Fruit fly (Drosophila melanogaster) whole organism, embryonic: ENCODE results near the gene prg.

Source experiments
- Abd-B ChIP-seq: fragments of 200-800 bp; sonication (Bioruptor generic); optimal IDR thresholded peaks from 2 replicates; lab custom pipeline; 2018; ENCODE audit warnings: missing biosample characterization, mild to moderate bottlenecking, missing genetic modification characterization, moderate library complexity
- B-H1 ChIP-seq: fragments of 200-800 bp; sonication (Bioruptor generic); IDR thresholded peaks from 3 replicates; pipeline ENCODE4 v1.3.6; 2022; ENCODE audit warnings: missing biosample characterization, missing genetic modification characterization
- Blimp-1 ChIP-seq: fragments of 200-800 bp; sonication (Bioruptor generic); optimal IDR thresholded peaks from 3 replicates; lab custom pipeline; 2018; ENCODE audit warnings: missing biosample characterization, missing genetic modification characterization, mild to moderate bottlenecking, moderate library complexity, missing genetic modification reagents
- BtbVII ChIP-seq: fragments of 200-800 bp; sonication (Bioruptor generic); optimal IDR thresholded peaks from 3 replicates; lab custom pipeline; 2017; ENCODE audit warnings: missing biosample characterization, mild to moderate bottlenecking, missing genetic modification characterization
- CG10462 ChIP-seq: fragments of 200-800 bp; sonication (Bioruptor generic); optimal IDR thresholded peaks from 2 replicates; lab custom pipeline; 2016; ENCODE audit warnings: missing biosample characterization, missing genetic modification characterization
- CG11398 ChIP-seq: fragments of 200-800 bp; sonication (Bioruptor generic); optimal IDR thresholded peaks from 2 replicates; lab custom pipeline; 2016; ENCODE audit warnings: missing biosample characterization, missing genetic modification characterization
- CG13123 ChIP-seq: fragments of 200-800 bp; sonication (Bioruptor generic); optimal IDR thresholded peaks from 2 replicates; lab custom pipeline; 2016; ENCODE audit warnings: missing biosample characterization, missing genetic modification characterization
- CG14860 ChIP-seq: fragments of 200-800 bp; sonication (Bioruptor generic); IDR thresholded peaks from 3 replicates; pipeline ENCODE4 v1.3.6; 2022; ENCODE audit warnings: missing biosample characterization, missing genetic modification characterization; ENCODE audit not compliant: partially characterized antibody
- CG18619 ChIP-seq: fragments of 200-800 bp; sonication (Bioruptor generic); optimal IDR thresholded peaks from 3 replicates; lab custom pipeline; 2017; ENCODE audit warnings: missing biosample characterization, mild to moderate bottlenecking, missing genetic modification characterization
- CG2875 ChIP-seq: fragments of 200-800 bp; sonication (Bioruptor generic); optimal IDR thresholded peaks from 2 replicates; lab custom pipeline; 2017; ENCODE audit warnings: missing biosample characterization, mild to moderate bottlenecking, missing genetic modification characterization, missing genetic modification reagents
- CG30403 ChIP-seq: fragments of 200-800 bp; sonication (Bioruptor generic); optimal IDR thresholded peaks from 3 replicates; lab custom pipeline; 2016; ENCODE audit warnings: missing biosample characterization, missing genetic modification characterization
- CG3065 ChIP-seq: fragments of 200-800 bp; sonication (Bioruptor generic); optimal IDR thresholded peaks from 2 replicates; lab custom pipeline; 2016; ENCODE audit warnings: missing biosample characterization, missing genetic modification characterization
- CG31365 ChIP-seq: fragments of 200-800 bp; sonication (Bioruptor generic); optimal IDR thresholded peaks from 2 replicates; lab custom pipeline; 2018; ENCODE audit warnings: missing biosample characterization, mild to moderate bottlenecking, missing genetic modification characterization
- CG4360 ChIP-seq: fragments of 200-800 bp; sonication (Bioruptor generic); IDR thresholded peaks from 2 replicates; pipeline ENCODE4 v1.3.6; 2022; ENCODE audit warnings: missing biosample characterization, missing genetic modification characterization
- CG6175 ChIP-seq: fragments of 200-800 bp; sonication (Bioruptor generic); IDR thresholded peaks from 3 replicates; pipeline ENCODE4 v1.3.6; 2022; ENCODE audit warnings: missing biosample characterization, missing genetic modification characterization
- CG9215 ChIP-seq: fragments of 200-800 bp; sonication (Bioruptor generic); IDR thresholded peaks from 2 replicates; pipeline ENCODE4 v1.3.6; 2022; ENCODE audit warnings: missing biosample characterization, missing genetic modification characterization
- CG9876 ChIP-seq: fragments of 200-800 bp; sonication (Bioruptor generic); optimal IDR thresholded peaks from 2 replicates; lab custom pipeline; 2016; ENCODE audit warnings: missing biosample characterization, missing genetic modification characterization
- Camta ChIP-seq: fragments of 200-800 bp; sonication (Bioruptor generic); optimal IDR thresholded peaks from 2 replicates; lab custom pipeline; 2016; ENCODE audit warnings: missing biosample characterization, missing genetic modification characterization
- Chrac-16 ChIP-seq: fragments of 200-800 bp; sonication (Bioruptor generic); optimal IDR thresholded peaks from 3 replicates; lab custom pipeline; 2016; ENCODE audit warnings: missing biosample characterization, missing genetic modification characterization
- E2f1 ChIP-seq: fragments of 200-800 bp; sonication (Bioruptor generic); IDR thresholded peaks from 2 replicates; pipeline ENCODE4 v1.3.6; 2022; ENCODE audit warnings: missing biosample characterization, missing genetic modification characterization
- Hmx ChIP-seq: fragments of 200-800 bp; sonication (Bioruptor generic); optimal IDR thresholded peaks from 2 replicates; lab custom pipeline; 2016; ENCODE audit warnings: missing biosample characterization, missing genetic modification characterization
- Hr51 ChIP-seq, 2 experiments: fragments of 200-800 bp; sonication (Bioruptor generic); optimal IDR thresholded peaks; 2 replicates in 1 of 2; 3 replicates in 1 of 2; lab custom pipeline; 2016 to 2018; ENCODE audit warnings: missing biosample characterization in 2 of 2, missing genetic modification characterization in 2 of 2, mild to moderate bottlenecking in 1 of 2, moderate library complexity in 1 of 2
- NK7.1 ChIP-seq: fragments of 200-800 bp; sonication (Bioruptor generic); optimal IDR thresholded peaks from 3 replicates; lab custom pipeline; 2016; ENCODE audit warnings: missing biosample characterization, missing genetic modification characterization
- Oli ChIP-seq: fragments of 200-800 bp; sonication (Bioruptor generic); optimal IDR thresholded peaks from 2 replicates; lab custom pipeline; 2018; ENCODE audit warnings: missing biosample characterization, mild to moderate bottlenecking, missing genetic modification characterization, moderate library complexity
- Ptx1 ChIP-seq: fragments of 200-800 bp; sonication (Bioruptor generic); IDR thresholded peaks from 2 replicates; pipeline ENCODE4 v1.3.6; 2022; ENCODE audit warnings: missing biosample characterization, missing genetic modification characterization
- Rfx ChIP-seq: fragments of 200-800 bp; sonication (Bioruptor generic); IDR thresholded peaks from 2 replicates; pipeline ENCODE4 v1.3.6; 2022; ENCODE audit warnings: missing biosample characterization, missing genetic modification characterization
- Xrp1 ChIP-seq: fragments of 200-800 bp; sonication (Bioruptor generic); IDR thresholded peaks from 2 replicates; pipeline ENCODE4 v1.3.6; 2022; ENCODE audit warnings: missing biosample characterization, missing genetic modification characterization
- ac ChIP-seq: fragments of 200-800 bp; sonication (Bioruptor generic); optimal IDR thresholded peaks from 3 replicates; lab custom pipeline; 2017; ENCODE audit warnings: missing biosample characterization, mild to moderate bottlenecking, missing genetic modification characterization
- bowl ChIP-seq: fragments of 200-800 bp; sonication (Bioruptor generic); IDR thresholded peaks from 2 replicates; pipeline ENCODE4 v1.3.6; 2022; ENCODE audit warnings: missing biosample characterization, missing genetic modification characterization
- cad ChIP-seq: fragments of >200 bp; optimal IDR thresholded peaks from 2 replicates; lab custom pipeline; 2017; ENCODE audit warnings: missing biosample characterization, missing genetic modification characterization
- caup ChIP-seq: fragments of 200-800 bp; sonication (Bioruptor generic); optimal IDR thresholded peaks from 3 replicates; lab custom pipeline; 2017; ENCODE audit warnings: missing biosample characterization, mild to moderate bottlenecking, missing genetic modification characterization, moderate library complexity; ENCODE audit not compliant: severe bottlenecking
- croc ChIP-seq: fragments of 200-800 bp; sonication (Bioruptor generic); conservative IDR thresholded peaks from 3 replicates; pipeline ENCODE4 v1.3.6; 2022; ENCODE audit warnings: missing biosample characterization, missing genetic modification characterization
- da ChIP-seq: fragments of 200-800 bp; sonication (Bioruptor generic); optimal IDR thresholded peaks from 2 replicates; lab custom pipeline; 2016; ENCODE audit warnings: missing biosample characterization, missing genetic modification characterization
- ftz-f1 ChIP-seq: fragments of 200-800 bp; sonication (Bioruptor generic); optimal IDR thresholded peaks from 2 replicates; lab custom pipeline; 2016; ENCODE audit warnings: missing biosample characterization, missing genetic modification characterization
- hkb ChIP-seq, 2 experiments: fragments of 200-800 bp in 1 of 2; fragments of >200 bp in 1 of 2; sonication (Bioruptor generic) in 1 of 2; IDR thresholded peaks in 1 of 2; optimal IDR thresholded peaks in 1 of 2; 2 replicates each; pipeline versions ENCODE4 v1.3.6 to Lab custom; 2017 to 2022; ENCODE audit warnings: missing biosample characterization in 1 of 2, missing genetic modification characterization in 1 of 2
- insv ChIP-seq, 2 experiments: fragments of 200-800 bp; sonication (Bioruptor generic); optimal IDR thresholded peaks; 3 replicates each; lab custom pipeline; 2016 to 2018; ENCODE audit warnings: missing biosample characterization in 2 of 2, missing genetic modification characterization in 2 of 2
- ken ChIP-seq: fragments of 200-800 bp; sonication (Bioruptor generic); IDR thresholded peaks from 3 replicates; pipeline ENCODE4 v1.3.6; 2022; ENCODE audit warnings: missing biosample characterization, missing genetic modification characterization
- lmd ChIP-seq: fragments of 200-800 bp; sonication (Bioruptor generic); IDR thresholded peaks from 2 replicates; pipeline ENCODE4 v1.3.6; 2022; ENCODE audit warnings: missing biosample characterization, missing genetic modification characterization
- mam ChIP-seq: fragments of 200-800 bp; sonication (Bioruptor generic); optimal IDR thresholded peaks from 3 replicates; lab custom pipeline; 2016; ENCODE audit warnings: missing biosample characterization, missing genetic modification characterization
- mld ChIP-seq: fragments of 200-800 bp; sonication (Bioruptor generic); IDR thresholded peaks from 3 replicates; pipeline ENCODE4 v1.3.6; 2022; ENCODE audit warnings: missing biosample characterization, missing genetic modification characterization; ENCODE audit not compliant: partially characterized antibody
- otp ChIP-seq: fragments of 200-800 bp; sonication (Bioruptor generic); IDR thresholded peaks from 3 replicates; pipeline ENCODE4, ENCODE4 v1.3.6; 2022; ENCODE audit warnings: missing biosample characterization, missing genetic modification characterization
- pan ChIP-seq, 4 experiments: fragments of >200 bp in 3 of 4; fragments of 200-800 bp in 1 of 4; sonication (Bioruptor generic) in 1 of 4; optimal IDR thresholded peaks in 3 of 4; IDR thresholded peaks in 1 of 4; 2 replicates each; pipeline versions ENCODE4 v1.3.6 to Lab custom; 2017 to 2022; ENCODE audit warnings: missing biosample characterization in 2 of 4, missing genetic modification characterization in 2 of 4, mixed read lengths in 1 of 4
- sisA ChIP-seq: fragments of 200-800 bp; sonication (Bioruptor generic); IDR thresholded peaks from 2 replicates; pipeline ENCODE4 v1.3.6; 2022; ENCODE audit warnings: missing biosample characterization, missing genetic modification characterization
- slbo ChIP-seq: fragments of 200-800 bp; sonication (Bioruptor generic); IDR thresholded peaks from 2 replicates; pipeline ENCODE4 v1.3.6; 2022; ENCODE audit warnings: missing biosample characterization, missing genetic modification characterization
- slou ChIP-seq: fragments of 200-800 bp; sonication (Bioruptor generic); optimal IDR thresholded peaks from 3 replicates; lab custom pipeline; 2016; ENCODE audit warnings: missing biosample characterization, missing genetic modification characterization
- slp2 ChIP-seq: fragments of 200-800 bp; sonication (Bioruptor generic); optimal IDR thresholded peaks from 2 replicates; lab custom pipeline; 2016; ENCODE audit warnings: missing biosample characterization, missing genetic modification characterization
- stwl ChIP-seq: fragments of 200-800 bp; sonication (Bioruptor generic); optimal IDR thresholded peaks from 3 replicates; lab custom pipeline; 2018; ENCODE audit warnings: missing biosample characterization, mild to moderate bottlenecking, missing genetic modification characterization, moderate library complexity
- tna ChIP-seq: fragments of 200-800 bp; sonication (Bioruptor generic); IDR thresholded peaks from 2 replicates; pipeline ENCODE4 v1.3.6; 2022; ENCODE audit warnings: missing biosample characterization, missing genetic modification characterization; ENCODE audit not compliant: partially characterized antibody
- ttk ChIP-seq: fragments of 200-800 bp; sonication (Bioruptor generic); IDR thresholded peaks from 2 replicates; pipeline ENCODE4 v2.1.2; 2022; ENCODE audit warnings: missing biosample characterization, missing genetic modification characterization
- z ChIP-seq: fragments of 200-800 bp; sonication (Bioruptor generic); IDR thresholded peaks from 3 replicates; pipeline ENCODE4 v1.3.6; 2022; ENCODE audit warnings: missing biosample characterization, missing genetic modification characterization

Gene prg

DNA sequence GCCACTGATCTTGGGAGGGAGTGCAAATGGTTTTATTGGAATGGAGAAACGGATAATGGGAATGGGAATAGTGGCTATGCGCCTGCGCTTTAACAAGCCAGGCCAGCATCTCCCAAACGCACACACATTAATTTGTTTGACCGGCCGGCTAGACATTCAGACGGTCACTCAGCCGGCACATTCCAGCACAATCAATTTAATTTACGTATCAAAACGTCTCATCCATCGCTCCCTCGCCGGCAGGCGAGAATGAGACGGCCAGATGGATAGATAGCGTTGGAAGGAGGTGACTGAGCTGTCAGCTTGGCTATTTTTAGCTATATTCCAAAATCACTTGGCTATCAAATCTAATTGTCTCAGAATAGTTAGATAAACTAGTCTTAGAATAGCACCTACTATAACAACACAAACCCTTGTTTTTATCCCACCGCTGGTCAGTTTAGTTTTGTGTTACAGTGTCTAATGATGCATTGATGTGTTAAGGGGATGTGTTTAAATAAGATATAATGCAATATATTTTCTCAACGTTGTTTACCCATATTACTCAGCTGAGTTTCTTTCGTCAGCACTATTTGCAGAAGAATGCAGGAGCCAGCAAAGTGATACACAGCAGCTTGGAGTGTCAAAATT is 40.7 kb upstream of the prg start (continued):
- no peak for TF ChIP-seq CG14860 (GFP tag; lab: Robert Waterston, UW)
- TF ChIP-seq Ptx1 (GFP tag; lab: Robert Waterston, UW): no peak
- TF ChIP-seq CG9215 (GFP tag; lab: Robert Waterston, UW): no peak
- TF ChIP-seq CG30403 (GFP tag; lab: Kevin White, UChicago): no peak
- no peak for TF ChIP-seq da (GFP tag; lab: Kevin White, UChicago)
- TF ChIP-seq CG6175 (GFP tag; lab: Robert Waterston, UW): no peak
- TF ChIP-seq Camta: peak; percentile 28
- no peak for TF ChIP-seq tna (GFP tag; lab: Robert Waterston, UW)
- TF ChIP-seq CG10462 (GFP tag; lab: Kevin White, UChicago): no peak
- no peak for TF ChIP-seq slp2 (GFP tag; lab: Kevin White, UChicago)
- no peak for TF ChIP-seq Oli
- TF ChIP-seq BtbVII (GFP tag; lab: Kevin White, UChicago): no peak
- TF ChIP-seq E2f1: no peak
- no peak for TF ChIP-seq Hr51 (GFP tag; optimal IDR thresholded peaks at IDR 0.05; lab: Kevin White, UChicago)
- TF ChIP-seq hkb (optimal IDR thresholded peaks at IDR 0.05; lab: Kevin White, UChicago): no peak
- no peak for TF ChIP-seq hkb (GFP tag; IDR thresholded peaks at IDR 0.05; lab: Robert Waterston, UW)
- peak; percentile 53 for TF ChIP-seq CG2875 (GFP tag; lab: Kevin White, UChicago)
- TF ChIP-seq Blimp-1: peak; percentile 23
- TF ChIP-seq lmd: no peak
- no peak for TF ChIP-seq otp
- no peak for TF ChIP-seq croc (GFP tag; lab: Robert Waterston, UW)
- TF ChIP-seq Abd-B (GFP tag; lab: Kevin White, UChicago): no peak
- TF ChIP-seq CG11398: no peak
- TF ChIP-seq pan (optimal IDR thresholded peaks at IDR 0.05; lab: Kevin White, UChicago): no peak
- TF ChIP-seq pan (GFP tag; optimal IDR thresholded peaks at IDR 0.05 in 1 of 2, IDR thresholded peaks at IDR 0.05 in 1 of 2): no peak
- TF ChIP-seq bowl (GFP tag; lab: Robert Waterston, UW): no peak
- TF ChIP-seq CG18619 (GFP tag; lab: Kevin White, UChicago): no peak
- TF ChIP-seq CG4360 (GFP tag; lab: Robert Waterston, UW): no peak
- TF ChIP-seq sisA (GFP tag; lab: Robert Waterston, UW): no peak
- no peak for TF ChIP-seq B-H1
- no peak for TF ChIP-seq cad (GFP tag; lab: Kevin White, UChicago)
- TF ChIP-seq CG31365 (tag; lab: Kevin White, UChicago): no peak
- TF ChIP-seq stwl (tag; lab: Kevin White, UChicago): peak; percentile 2
- no peak for TF ChIP-seq ftz-f1 (GFP tag; lab: Kevin White, UChicago)
- TF ChIP-seq Rfx (GFP tag; lab: Robert Waterston, UW): no peak
- TF ChIP-seq slbo (GFP tag; lab: Robert Waterston, UW): no peak
- TF ChIP-seq z (GFP tag; lab: Robert Waterston, UW): no peak
- no peak for TF ChIP-seq CG13123 (GFP tag; lab: Kevin White, UChicago)
- TF ChIP-seq ac (GFP tag; lab: Kevin White, UChicago): no peak
- TF ChIP-seq insv (GFP tag; optimal IDR thresholded peaks at IDR 0.05; lab: Kevin White, UChicago): no peak
- TF ChIP-seq mld (GFP tag; lab: Robert Waterston, UW): no peak
- TF ChIP-seq mam (GFP tag; lab: Kevin White, UChicago): no peak
- TF ChIP-seq Xrp1 (GFP tag; lab: Robert Waterston, UW): no peak; the same call in 1 of the 2 replicates
- no peak for TF ChIP-seq CG9876 (GFP tag; lab: Kevin White, UChicago)
- TF ChIP-seq caup (GFP tag; lab: Kevin White, UChicago): no peak
- TF ChIP-seq Hmx (GFP tag; lab: Kevin White, UChicago): no peak
- no peak for TF ChIP-seq ttk (GFP tag; lab: Robert Waterston, UW)
- no peak for TF ChIP-seq Chrac-16
- TF ChIP-seq CG3065: no peak
- no peak for TF ChIP-seq ken (GFP tag; lab: Robert Waterston, UW)
- TF ChIP-seq NK7.1: no peak
- TF ChIP-seq slou: no peak
